Fruit fly (Drosophila melanogaster) Kc167 (cell line): ENCODE data around the gene CG7453.

Experiments
- Sin3A ChIP-seq: fragments of >200 bp; optimal IDR thresholded peaks from 2 replicates; lab custom pipeline; 2018; ENCODE audit warnings: missing external identifiers
- ttk ChIP-seq: sonication (Bioruptor generic); optimal IDR thresholded peaks from 2 replicates; lab custom pipeline; 2017; ENCODE audit warnings: missing external identifiers

dm6 chrX:19155922-19156437 is 24.0 kb upstream of the CG7453 start:
- TF ChIP-seq ttk = no peak
- TF ChIP-seq Sin3A = no peak
